Worm (Caenorhabditis elegans) whole organism, young adult: Measurements from ENCODE around the gene gtap-2.

Experiments
- B0336.3 ChIP-seq: fragments of 200-800 bp; sonication (Bioruptor generic); IDR thresholded peaks from 2 replicates; pipeline ENCODE4 v1.3.6; 2022; ENCODE audit warnings: missing genetic modification characterization, missing compliant biosample characterization
- C06A6.2 ChIP-seq: fragments of 200-800 bp; sonication (Bioruptor generic); conservative IDR thresholded peaks from 2 replicates; pipeline ENCODE4 v1.3.6; 2022; ENCODE audit warnings: missing genetic modification characterization, missing compliant biosample characterization
- D2030.7 ChIP-seq: fragments of 200-800 bp; sonication (Bioruptor generic); IDR thresholded peaks from 2 replicates; pipeline ENCODE4 v1.3.6; 2022; ENCODE audit warnings: missing genetic modification reagents, missing genetic modification characterization, missing compliant biosample characterization
- F22D6.2 ChIP-seq: sonication (generic microtip); optimal IDR thresholded peaks from 2 replicates; lab custom pipeline; 2016; ENCODE audit warnings: mild to moderate bottlenecking, missing genetic modification characterization, missing compliant biosample characterization
- F33H1.4 ChIP-seq: fragments of 200-800 bp; sonication (Bioruptor generic); IDR thresholded peaks from 2 replicates; pipeline ENCODE4 v1.3.6; 2022; ENCODE audit warnings: missing genetic modification reagents, missing genetic modification characterization, missing compliant biosample characterization
- F49E8.2 ChIP-seq: sonication (generic microtip); optimal IDR thresholded peaks from 3 replicates; lab custom pipeline; 2017; ENCODE audit warnings: missing genetic modification characterization, mild to moderate bottlenecking, missing compliant biosample characterization, antibody characterized with exemption, moderate library complexity; ENCODE audit not compliant: insufficient read depth
- F57C9.4 ChIP-seq: sonication (generic microtip); optimal IDR thresholded peaks from 2 replicates; lab custom pipeline; 2017; ENCODE audit warnings: mild to moderate bottlenecking, missing genetic modification characterization, missing compliant biosample characterization
- T26A5.8 ChIP-seq: sonication (generic microtip); optimal IDR thresholded peaks from 2 replicates; lab custom pipeline; 2016; ENCODE audit warnings: missing genetic modification characterization, missing compliant biosample characterization
- Y53G8AR.9 ChIP-seq: fragments of 200-800 bp; sonication (Bioruptor generic); conservative IDR thresholded peaks from 2 replicates; pipeline ENCODE4 v1.3.6; 2022; ENCODE audit warnings: missing genetic modification reagents, missing genetic modification characterization, missing compliant biosample characterization
- Y67H2A.10 ChIP-seq: fragments of 200-800 bp; sonication (Bioruptor generic); conservative IDR thresholded peaks from 2 replicates; pipeline ENCODE4 v1.3.6; 2022; ENCODE audit warnings: missing genetic modification reagents, missing genetic modification characterization, missing compliant biosample characterization
- Y79H2A.3 ChIP-seq: fragments of 200-800 bp; sonication (Bioruptor generic); conservative IDR thresholded peaks from 2 replicates; pipeline ENCODE4 v1.3.6; 2022; ENCODE audit warnings: missing genetic modification reagents, missing genetic modification characterization, missing compliant biosample characterization
- aptf-2 ChIP-seq: fragments of 200-800 bp; sonication (Bioruptor generic); conservative IDR thresholded peaks from 2 replicates; pipeline ENCODE4 v1.3.6; 2022; ENCODE audit warnings: missing genetic modification reagents, missing genetic modification characterization, missing compliant biosample characterization
- athp-1 ChIP-seq: sonication (generic microtip); optimal IDR thresholded peaks from 2 replicates; lab custom pipeline; 2017; ENCODE audit warnings: mild to moderate bottlenecking, missing genetic modification characterization, missing compliant biosample characterization
- cebp-1 ChIP-seq, 2 experiments: fragments of 200-800 bp in 1 of 2; sonication (Bioruptor generic) in 1 of 2; sonication (generic microtip) in 1 of 2; IDR thresholded peaks in 1 of 2; optimal IDR thresholded peaks in 1 of 2; 2 replicates each; pipeline versions ENCODE4 v1.3.6 to Lab custom; 2017 to 2022; ENCODE audit warnings: missing compliant biosample characterization in 2 of 2, missing genetic modification characterization in 2 of 2, mild to moderate bottlenecking in 1 of 2, missing genetic modification reagents in 1 of 2, moderate library complexity in 1 of 2
- cebp-2 ChIP-seq: fragments of 200-800 bp; sonication (Bioruptor generic); IDR thresholded peaks from 2 replicates; pipeline ENCODE4 v1.3.6; 2022; ENCODE audit warnings: missing genetic modification characterization, missing compliant biosample characterization
- ceh-100 ChIP-seq: fragments of 200-800 bp; sonication (Bioruptor generic); IDR thresholded peaks from 2 replicates; pipeline ENCODE4 v1.3.6; 2022; ENCODE audit warnings: missing genetic modification reagents, missing genetic modification characterization, missing compliant biosample characterization
- ceh-27 ChIP-seq: fragments of 200-800 bp; sonication (Bioruptor generic); optimal IDR thresholded peaks from 2 replicates; lab custom pipeline; 2018; ENCODE audit warnings: mild to moderate bottlenecking, missing genetic modification characterization, moderate library complexity, missing compliant biosample characterization
- ceh-40 ChIP-seq: fragments of 200-800 bp; sonication (Bioruptor generic); IDR thresholded peaks from 2 replicates; pipeline ENCODE4 v1.3.6; 2022; ENCODE audit warnings: missing genetic modification characterization, missing compliant biosample characterization
- ceh-91 ChIP-seq: fragments of 200-800 bp; sonication (Bioruptor generic); IDR thresholded peaks from 2 replicates; pipeline ENCODE4 v1.3.6; 2022; ENCODE audit warnings: missing genetic modification reagents, missing genetic modification characterization, missing compliant biosample characterization
- dpl-1 ChIP-seq: fragments of 150-350 bp; optimal IDR thresholded peaks from 2 replicates; lab custom pipeline; 2014; ENCODE audit warnings: missing biosample characterization, missing genetic modification reagents, missing genetic modification characterization
- efl-1 ChIP-seq: fragments of 150-350 bp; optimal IDR thresholded peaks from 2 replicates; lab custom pipeline; 2014; ENCODE audit warnings: missing biosample characterization, missing genetic modification reagents, missing genetic modification characterization
- egrh-3 ChIP-seq: fragments of 200-800 bp; sonication (Bioruptor generic); IDR thresholded peaks from 2 replicates; pipeline ENCODE4 v1.3.6; 2022; ENCODE audit warnings: missing genetic modification reagents, missing genetic modification characterization, missing compliant biosample characterization
- ekl-4 ChIP-seq: fragments of 200-800 bp; sonication (Bioruptor generic); IDR thresholded peaks from 2 replicates; pipeline ENCODE4 v1.3.6; 2022; ENCODE audit warnings: missing genetic modification reagents, missing genetic modification characterization, missing compliant biosample characterization
- let-526 ChIP-seq: fragments of 200-800 bp; sonication (Bioruptor generic); IDR thresholded peaks from 2 replicates; pipeline ENCODE4 v1.3.6; 2022; ENCODE audit warnings: missing genetic modification reagents, missing genetic modification characterization, missing compliant biosample characterization
- let-607 ChIP-seq, 2 experiments: fragments of 200-800 bp in 1 of 2; sonication (Bioruptor generic) in 1 of 2; sonication (generic microtip) in 1 of 2; optimal IDR thresholded peaks; 2 replicates each; lab custom pipeline; 2016 to 2018; ENCODE audit warnings: mild to moderate bottlenecking in 2 of 2, missing compliant biosample characterization in 2 of 2, missing genetic modification characterization in 2 of 2, moderate library complexity in 2 of 2, missing genotype in 1 of 2
- lin-35 ChIP-seq, 3 experiments: fragments of 150-350 bp in 2 of 3; sonication (generic microtip) in 1 of 3; optimal IDR thresholded peaks; 2 replicates each; lab custom pipeline; 2014 to 2018; ENCODE audit warnings: missing biosample characterization in 3 of 3, missing genetic modification characterization in 3 of 3, missing genetic modification reagents in 3 of 3
- lin-54 ChIP-seq: fragments of 200-800 bp; sonication (Bioruptor generic); optimal IDR thresholded peaks from 2 replicates; lab custom pipeline; 2018; ENCODE audit warnings: mild to moderate bottlenecking, missing genetic modification characterization, missing compliant biosample characterization
- lsl-1 ChIP-seq: fragments of 200-800 bp; sonication (Bioruptor generic); optimal IDR thresholded peaks from 2 replicates; lab custom pipeline; 2018; ENCODE audit warnings: mild to moderate bottlenecking, missing genetic modification characterization, moderate library complexity, missing compliant biosample characterization
- madf-10 ChIP-seq: sonication (generic microtip); optimal IDR thresholded peaks from 2 replicates; lab custom pipeline; 2016; ENCODE audit warnings: mild to moderate bottlenecking, missing genetic modification characterization, missing compliant biosample characterization
- madf-3 ChIP-seq: fragments of 200-800 bp; sonication (Bioruptor generic); IDR thresholded peaks from 2 replicates; pipeline ENCODE4 v1.3.6; 2022; ENCODE audit warnings: missing genetic modification reagents, missing genetic modification characterization, missing compliant biosample characterization
- madf-8 ChIP-seq: fragments of 200-800 bp; sonication (Bioruptor generic); conservative IDR thresholded peaks from 2 replicates; pipeline ENCODE4 v1.3.6; 2022; ENCODE audit warnings: missing genetic modification reagents, missing genetic modification characterization, missing compliant biosample characterization
- mcd-1 ChIP-seq: fragments of 200-800 bp; sonication (Bioruptor generic); IDR thresholded peaks from 2 replicates; pipeline ENCODE4 v1.3.6; 2022; ENCODE audit warnings: missing genetic modification reagents, missing genetic modification characterization, missing compliant biosample characterization
- mel-28 ChIP-seq: sonication (generic microtip); optimal IDR thresholded peaks from 2 replicates; lab custom pipeline; 2016; ENCODE audit warnings: borderline replicate concordance, mild to moderate bottlenecking, missing genetic modification characterization, missing compliant biosample characterization
- mes-4 ChIP-seq: sonication (generic microtip); optimal IDR thresholded peaks from 2 replicates; lab custom pipeline; 2016; ENCODE audit warnings: missing genotype, missing genetic modification characterization, missing compliant biosample characterization
- nfyb-1 ChIP-seq: fragments of 200-800 bp; sonication (Bioruptor generic); IDR thresholded peaks from 2 replicates; pipeline ENCODE4 v1.3.6; 2022; ENCODE audit warnings: missing genetic modification reagents, missing genetic modification characterization, missing compliant biosample characterization
- nhr-27 ChIP-seq: fragments of 200-800 bp; sonication (Bioruptor generic); optimal IDR thresholded peaks from 2 replicates; lab custom pipeline; 2018; ENCODE audit warnings: mild to moderate bottlenecking, missing genetic modification characterization, moderate library complexity, missing compliant biosample characterization
- rec-8 ChIP-seq, 2 experiments: sonication (generic microtip); optimal IDR thresholded peaks; 2 replicates each; lab custom pipeline; 2016; ENCODE audit warnings: mild to moderate bottlenecking in 2 of 2, missing genetic modification characterization in 2 of 2, missing genetic modification reagents in 2 of 2, missing genotype in 2 of 2, missing biosample characterization in 1 of 2, missing compliant biosample characterization in 1 of 2, moderate library complexity in 1 of 2
- snpc-1.3 ChIP-seq: sonication (generic microtip); optimal IDR thresholded peaks from 2 replicates; lab custom pipeline; 2017; ENCODE audit warnings: missing genetic modification characterization, mild to moderate bottlenecking, missing compliant biosample characterization, antibody characterized with exemption, moderate library complexity, missing genotype, missing genetic modification reagents; ENCODE audit not compliant: insufficient read depth
- somi-1 ChIP-seq: fragments of 200-800 bp; sonication (Bioruptor generic); optimal IDR thresholded peaks from 2 replicates; lab custom pipeline; 2018; ENCODE audit warnings: mild to moderate bottlenecking, missing genetic modification characterization, missing compliant biosample characterization
- tbp1 ChIP-seq: fragments of 200-800 bp; sonication (Bioruptor generic); optimal IDR thresholded peaks from 2 replicates; lab custom pipeline; 2018; ENCODE audit warnings: mild to moderate bottlenecking, missing genetic modification characterization, missing compliant biosample characterization
- tlf-1 ChIP-seq: fragments of 200-800 bp; sonication (Bioruptor generic); optimal IDR thresholded peaks from 2 replicates; lab custom pipeline; 2018; ENCODE audit warnings: mild to moderate bottlenecking, missing genetic modification characterization, missing compliant biosample characterization
- unc-130 ChIP-seq: sonication (generic microtip); optimal IDR thresholded peaks from 2 replicates; lab custom pipeline; 2016; ENCODE audit warnings: missing genetic modification reagents, missing genetic modification characterization, missing compliant biosample characterization
- xnd-1 ChIP-seq: sonication (generic microtip); optimal IDR thresholded peaks from 2 replicates; lab custom pipeline; 2016; ENCODE audit warnings: missing genotype, missing genetic modification reagents, missing genetic modification characterization, missing compliant biosample characterization

Gene gtap-2

ce11 chrIII:9779080-9779479, 29.3 kb upstream of the gtap-2 start:
- TF ChIP-seq Y79H2A.3 (no peak), xnd-1 (tag; lab: Kevin White, UChicago) (peak; percentile 19), mes-4 (no peak), C06A6.2 (GFP tag; lab: Robert Waterston, UW) (no peak), Y53G8AR.9 (GFP tag; lab: Robert Waterston, UW) (no peak), lsl-1 (peak; percentile 52), tlf-1 (no peak), madf-3 (GFP tag; lab: Robert Waterston, UW) (0 out of 2 replicates have a peak, but pooled peaks have one; percentile 53), F33H1.4 (peak; percentile 55; the same call in 1 of the 2 replicates), rec-8 (tag; optimal IDR thresholded peaks at IDR 0.05; lab: Kevin White, UChicago) (no peak)

ce11 chrIII:9780254-9780653, 28.1 kb upstream of the gtap-2 start, which contains the start of gene sqv-3:
sqv-3 (minus strand) TSS chrIII:9780354.
- TF ChIP-seq mcd-1 (GFP tag; lab: Robert Waterston, UW): no peak
- TF ChIP-seq let-607 (tag; optimal IDR thresholded peaks at IDR 0.05; lab: Kevin White, UChicago): no peak
- 0 out of 2 replicates have a peak, but pooled peaks have one; percentile 55 for TF ChIP-seq madf-3 (GFP tag; lab: Robert Waterston, UW)
- TF ChIP-seq dpl-1: no peak

- peak; percentile 93 for TF ChIP-seq Y67H2A.10 (GFP tag; lab: Robert Waterston, UW)
- TF ChIP-seq F33H1.4: peak; percentile 34
- peak; percentile 97 for TF ChIP-seq ekl-4 (GFP tag; lab: Robert Waterston, UW)
- TF ChIP-seq somi-1 (GFP tag; lab: Kevin White, UChicago): peak; percentile 31
- no peak for TF ChIP-seq unc-130
- no peak for TF ChIP-seq F22D6.2 (tag; lab: Kevin White, UChicago)
- peak; percentile 70 for TF ChIP-seq lin-54
- TF ChIP-seq ceh-27 (GFP tag; lab: Kevin White, UChicago): peak; percentile 87
- no peak for TF ChIP-seq mel-28 (tag; lab: Kevin White, UChicago)
- TF ChIP-seq nhr-27 (tag; lab: Kevin White, UChicago): no peak
- TF ChIP-seq T26A5.8: no peak
- TF ChIP-seq xnd-1 (tag; lab: Kevin White, UChicago): no peak
- peak; percentile 62 for TF ChIP-seq tbp1 (GFP tag; lab: Kevin White, UChicago)
- 0 out of 2 replicates have a peak, but pooled peaks have one; percentile 54 for TF ChIP-seq B0336.3 (GFP tag; lab: Robert Waterston, UW)
- no peak for TF ChIP-seq F57C9.4 (tag; lab: Kevin White, UChicago)
- TF ChIP-seq F49E8.2 (tag; lab: Kevin White, UChicago): peak; percentile 30
- no peak for TF ChIP-seq madf-8 (GFP tag; lab: Robert Waterston, UW)
- TF ChIP-seq madf-10: peak; percentile 52
- no peak for TF ChIP-seq cebp-2 (GFP tag; lab: Robert Waterston, UW)
- peak; percentile 67; the same call in 1 of the 2 replicates for TF ChIP-seq nfyb-1 (GFP tag; lab: Robert Waterston, UW)
- peak; percentile 77 for TF ChIP-seq ceh-100 (GFP tag; lab: Robert Waterston, UW)
- peak in 1 of 3 experiments; percentile 55 for TF ChIP-seq lin-35 (GFP tag; optimal IDR thresholded peaks at IDR 0.05; lab: Kevin White, UChicago)
- TF ChIP-seq D2030.7 (GFP tag; lab: Robert Waterston, UW): peak; percentile 47; the same call in 1 of the 2 replicates
- no peak for TF ChIP-seq aptf-2
- TF ChIP-seq snpc-1.3 (tag; lab: Kevin White, UChicago): peak; percentile 0
- peak; percentile 61 for TF ChIP-seq athp-1 (tag; lab: Kevin White, UChicago)
- TF ChIP-seq ceh-91 (GFP tag; lab: Robert Waterston, UW): no peak
- peak; percentile 27 for TF ChIP-seq efl-1 (GFP tag; lab: Kevin White, UChicago)
- peak; percentile 26; the same call in 1 of the 2 replicates for TF ChIP-seq egrh-3 (GFP tag; lab: Robert Waterston, UW)
- no peak for TF ChIP-seq ceh-40
- TF ChIP-seq cebp-1 (GFP tag; IDR thresholded peaks at IDR 0.05; lab: Robert Waterston, UW): 0 out of 2 replicates have a peak, but pooled peaks have one; percentile 38
- peak; percentile 74 for TF ChIP-seq cebp-1 (tag; optimal IDR thresholded peaks at IDR 0.05; lab: Kevin White, UChicago)
- no peak for TF ChIP-seq let-526 (GFP tag; lab: Robert Waterston, UW)
These were observed 27.6 kb upstream of the gtap-2 start, which contains the start of gene vha-1 for ce11 chrIII:9780665-9781304. vha-1 (plus strand) TSS chrIII:9781254.
